Worm (Caenorhabditis elegans): Measurements from ENCODE around the gene T23E1.1.

Gene T23E1.1

DNA sequence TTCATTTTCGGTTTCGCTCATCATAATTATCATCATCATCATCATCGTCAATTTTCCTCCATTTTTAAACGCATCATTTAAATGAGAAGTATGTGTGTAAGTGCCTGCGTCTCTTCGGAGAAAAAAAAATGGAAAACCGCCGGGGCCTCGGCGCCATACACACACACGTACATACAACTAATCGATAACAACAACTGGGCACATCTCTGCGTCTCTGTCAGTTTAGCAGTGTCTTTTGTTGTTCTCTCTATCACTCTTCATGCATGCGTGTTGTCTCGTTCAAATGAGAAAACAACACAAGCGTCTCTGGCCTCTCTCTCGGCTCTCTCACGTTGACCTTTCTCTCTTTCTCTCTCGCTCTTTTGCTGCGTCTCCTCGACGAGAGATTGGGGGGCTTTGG, 9.6 kb downstream of the T23E1.1 start (continued):
- no peak for TF ChIP-seq ceh-9 (tag; optimal IDR thresholded peaks at IDR 0.05)
- TF ChIP-seq hlh-13 (GFP tag; optimal IDR thresholded peaks at IDR 0.05), result no peak
- no peak for TF ChIP-seq fax-1 (tag; optimal IDR thresholded peaks at IDR 0.05)
- TF ChIP-seq pqm-1 (tag; optimal IDR thresholded peaks at IDR 0.05), result no peak
- peak; percentile 41 for TF ChIP-seq hlh-30 (tag; optimal IDR thresholded peaks at IDR 0.05; ENCODE audit: insufficient read depth)
- no peak for TF ChIP-seq syd-9 (tag; optimal IDR thresholded peaks at IDR 0.05)
- no peak for TF ChIP-seq ahr-1 (tag; optimal IDR thresholded peaks at IDR 0.05)
- TF ChIP-seq sox-2 (GFP tag; IDR thresholded peaks at IDR 0.05), result no peak
- TF ChIP-seq ceh-31 (tag; optimal IDR thresholded peaks at IDR 0.05), result peak; percentile 83
- TF ChIP-seq ceh-22 (tag; optimal IDR thresholded peaks at IDR 0.05), result no peak
- no peak for TF ChIP-seq nhr-232 (tag; optimal IDR thresholded peaks at IDR 0.05)
- no peak for TF ChIP-seq ceh-14 (tag; optimal IDR thresholded peaks at IDR 0.05)
- TF ChIP-seq ceh-34 (tag; optimal IDR thresholded peaks at IDR 0.05), result peak; percentile 51
- peak; percentile 31 for TF ChIP-seq rnt-1 (tag; optimal IDR thresholded peaks at IDR 0.05)
- TF ChIP-seq ceh-24 (tag; optimal IDR thresholded peaks at IDR 0.05), result no peak
- TF ChIP-seq lim-6 (tag; optimal IDR thresholded peaks at IDR 0.05), result no peak
- no peak for TF ChIP-seq ref-2 (tag; optimal IDR thresholded peaks at IDR 0.05)
- TF ChIP-seq tbx-2 (tag; optimal IDR thresholded peaks at IDR 0.05), result peak; percentile 69
- no peak for TF ChIP-seq ama-1 (optimal IDR thresholded peaks at IDR 0.05)
- no peak for TF ChIP-seq pha-2 (tag; optimal IDR thresholded peaks at IDR 0.05)
- TF ChIP-seq C08G9.2 (tag; optimal IDR thresholded peaks at IDR 0.05), result no peak
- TF ChIP-seq ceh-19 (GFP tag; optimal IDR thresholded peaks at IDR 0.05), result no peak

DNA sequence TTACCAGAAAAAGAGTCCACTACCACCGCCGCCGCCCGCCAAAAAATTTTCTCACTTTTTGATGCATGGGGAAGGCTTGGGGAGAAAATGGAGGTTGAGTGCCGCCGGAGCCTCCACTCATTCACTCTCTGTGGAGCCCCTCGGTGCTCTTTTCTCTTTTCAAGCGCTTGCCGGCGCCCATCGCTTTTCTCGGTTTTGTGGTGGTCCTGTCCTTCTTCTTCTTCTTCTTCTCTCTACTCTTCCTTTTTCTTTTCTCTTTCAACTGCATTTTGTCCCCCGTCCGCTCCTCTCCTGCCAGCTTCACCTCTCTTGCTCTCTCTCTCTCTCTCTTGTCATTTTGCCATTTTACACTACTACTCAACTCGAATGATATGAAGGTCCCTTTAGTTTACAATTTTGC, 12.4 kb downstream of the T23E1.1 start:
- no peak for TF ChIP-seq fkh-6 (tag; optimal IDR thresholded peaks at IDR 0.05)
- TF ChIP-seq hlh-30 (tag; optimal IDR thresholded peaks at IDR 0.05; ENCODE audit: insufficient read depth), result no peak
- TF ChIP-seq dve-1 (tag; optimal IDR thresholded peaks at IDR 0.05), result no peak
- TF ChIP-seq pros-1 (tag; optimal IDR thresholded peaks at IDR 0.05), result no peak
- TF ChIP-seq nhr-232 (tag; optimal IDR thresholded peaks at IDR 0.05), result no peak
- TF ChIP-seq ceh-14 (tag; optimal IDR thresholded peaks at IDR 0.05), result peak; percentile 16
- no peak for TF ChIP-seq ets-4 (tag; optimal IDR thresholded peaks at IDR 0.05)
- TF ChIP-seq rnt-1 (tag; optimal IDR thresholded peaks at IDR 0.05), result peak; percentile 25
- peak; percentile 1 for TF ChIP-seq unc-42 (tag; optimal IDR thresholded peaks at IDR 0.05)
- TF ChIP-seq unc-3 (GFP tag; conservative IDR thresholded peaks at IDR 0.05), result no peak
- no peak for TF ChIP-seq unc-3 (tag; optimal IDR thresholded peaks at IDR 0.05)
- TF ChIP-seq unc-55 (GFP tag; optimal IDR thresholded peaks at IDR 0.05), result peak; percentile 71
- no peak for TF ChIP-seq pha-4 (tag; optimal IDR thresholded peaks at IDR 0.05)
- TF ChIP-seq ceh-30 (tag; optimal IDR thresholded peaks at IDR 0.05), result no peak
- no peak for TF ChIP-seq fax-1 (tag; optimal IDR thresholded peaks at IDR 0.05)
- TF ChIP-seq ceh-34 (tag; optimal IDR thresholded peaks at IDR 0.05), result peak; percentile 39
- peak; percentile 64 for TF ChIP-seq ceh-18 (tag; optimal IDR thresholded peaks at IDR 0.05)
- TF ChIP-seq nfya-1 (tag; optimal IDR thresholded peaks at IDR 0.05), result peak; percentile 7
- TF ChIP-seq ceh-48 (tag; optimal IDR thresholded peaks at IDR 0.05), result no peak
- TF ChIP-seq ahr-1 (tag; optimal IDR thresholded peaks at IDR 0.05), result no peak
- TF ChIP-seq gmeb-2 (tag; optimal IDR thresholded peaks at IDR 0.05), result no peak
- TF ChIP-seq K02D7.2 (tag; optimal IDR thresholded peaks at IDR 0.05), result no peak
- TF ChIP-seq madf-2 (tag; optimal IDR thresholded peaks at IDR 0.05), result no peak
- no peak for TF ChIP-seq npax-4 (tag; optimal IDR thresholded peaks at IDR 0.05)
- no peak for TF ChIP-seq unc-86 (tag; optimal IDR thresholded peaks at IDR 0.05)
- no peak for TF ChIP-seq Y22D7AL.16 (tag; optimal IDR thresholded peaks at IDR 0.05)
- TF ChIP-seq pat-9 (tag; optimal IDR thresholded peaks at IDR 0.05), result no peak
- TF ChIP-seq ceh-31 (tag; optimal IDR thresholded peaks at IDR 0.05), result peak; percentile 11

DNA sequence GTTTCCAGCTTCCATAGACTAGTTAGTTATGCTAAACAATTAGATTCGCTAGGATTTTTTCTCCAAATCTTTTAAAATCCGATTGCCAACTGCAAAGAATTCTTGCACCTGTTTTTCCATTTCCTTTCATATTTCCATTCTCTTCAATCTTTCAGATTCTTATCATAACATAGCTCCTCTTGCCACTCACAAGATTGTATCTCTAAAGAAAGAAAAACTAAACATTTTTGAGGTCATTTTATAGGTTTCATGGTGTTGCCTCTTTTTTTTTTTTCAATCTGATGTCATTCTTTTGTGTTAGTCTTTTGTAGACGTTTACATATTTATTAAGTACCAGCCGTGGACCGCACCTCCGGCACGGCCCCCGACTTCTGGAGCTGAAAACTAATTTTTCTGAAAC, 14.2 kb downstream of the T23E1.1 start:
- no peak for TF ChIP-seq che-1 (tag; optimal IDR thresholded peaks at IDR 0.05)
- no peak for TF ChIP-seq C38D4.7 (GFP tag; optimal IDR thresholded peaks at IDR 0.05)
- no peak for TF ChIP-seq dmd-4 (tag; optimal IDR thresholded peaks at IDR 0.05; ENCODE audit: borderline replicate concordance)
- TF ChIP-seq ceh-14 (tag; optimal IDR thresholded peaks at IDR 0.05), result no peak
- no peak for TF ChIP-seq ceh-34 (tag; optimal IDR thresholded peaks at IDR 0.05)
- no peak for TF ChIP-seq ceh-45 (GFP tag; IDR thresholded peaks at IDR 0.05)

Measured in whole organism, late embryonic.